Fruit fly (Drosophila melanogaster): ENCODE measurements around the gene Phf7.
"Not testable (repeated sequence)": the region's sequence is repeated elsewhere in the genome, so short reads cannot be mapped to it uniquely, and the experiment has no call there.

dm6 chrX:20186387-20186786 is 20.8 kb upstream of the Phf7 start, which contains the start of gene Sdic2:
- TF ChIP-seq CG1620 (GFP tag; optimal IDR thresholded peaks at IDR 0.05); kay (GFP tag; ENCODE audit: borderline replicate concordance); CG7045 (GFP tag; optimal IDR thresholded peaks at IDR 0.05); bab1 (GFP tag; optimal IDR thresholded peaks at IDR 0.05); Crg-1 (GFP tag; optimal IDR thresholded peaks at IDR 0.05); CG11617 (GFP tag; optimal IDR thresholded peaks at IDR 0.05); CG7101 (tag; optimal IDR thresholded peaks at IDR 0.05); ovo (GFP tag; optimal IDR thresholded peaks at IDR 0.05); cnc (optimal IDR thresholded peaks at IDR 0.05); CG14711 (tag; optimal IDR thresholded peaks at IDR 0.05): not testable (repeated sequence)
